Worm (Caenorhabditis elegans): ENCODE data around the gene hpo-8.

The hpo-8 gene

DNA sequence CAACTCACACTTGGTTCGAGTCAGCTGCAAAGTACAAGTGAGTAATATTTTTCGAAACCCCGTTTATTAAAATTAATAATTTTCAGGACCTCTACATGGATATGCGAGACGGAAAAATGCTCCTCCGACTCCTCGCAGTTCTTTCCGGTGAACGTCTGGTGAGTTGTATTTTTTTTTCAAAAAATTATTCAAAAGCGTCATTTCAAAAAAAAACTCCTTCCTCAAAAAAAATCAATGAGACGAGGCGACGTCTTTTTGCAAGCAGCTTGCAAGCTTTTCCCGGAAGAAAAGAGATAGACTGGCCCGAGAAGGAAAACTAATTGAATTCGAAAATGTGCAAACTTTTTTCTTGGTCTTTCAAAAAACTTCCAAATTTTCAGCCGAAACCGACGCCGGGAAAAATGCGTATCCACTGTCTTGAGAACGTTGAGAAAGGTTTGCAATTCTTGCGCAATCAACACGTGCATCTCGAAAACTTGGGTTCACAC lies 43.4 kb downstream of the hpo-8 start:
- TF ChIP-seq vab-7 (GFP tag; IDR thresholded peaks at IDR 0.05) (no peak), aha-1 (tag) (peak; percentile 92)

DNA sequence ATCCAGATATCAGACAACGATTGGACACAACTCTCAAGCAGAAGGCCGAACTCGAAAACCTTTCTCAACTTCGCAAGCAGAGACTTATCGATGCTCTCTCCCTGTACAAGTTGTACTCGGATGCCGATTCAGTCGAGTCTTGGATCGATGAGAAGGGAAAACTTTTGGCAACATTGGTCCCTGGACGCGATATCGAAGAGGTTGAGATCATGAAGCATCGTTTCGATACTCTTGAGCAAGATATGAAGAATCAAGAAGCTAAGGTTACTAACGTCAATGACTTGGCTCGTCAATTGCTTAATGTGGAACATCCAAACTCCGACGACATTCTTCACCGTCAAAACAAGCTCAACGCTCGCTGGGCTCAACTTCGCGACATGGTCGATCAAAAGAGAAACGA lies 46.0 kb downstream of the hpo-8 start:
- peak; percentile 94 for TF ChIP-seq aha-1 (tag)
- TF ChIP-seq spr-1 (tag; optimal IDR thresholded peaks at IDR 0.05): no peak

DNA sequence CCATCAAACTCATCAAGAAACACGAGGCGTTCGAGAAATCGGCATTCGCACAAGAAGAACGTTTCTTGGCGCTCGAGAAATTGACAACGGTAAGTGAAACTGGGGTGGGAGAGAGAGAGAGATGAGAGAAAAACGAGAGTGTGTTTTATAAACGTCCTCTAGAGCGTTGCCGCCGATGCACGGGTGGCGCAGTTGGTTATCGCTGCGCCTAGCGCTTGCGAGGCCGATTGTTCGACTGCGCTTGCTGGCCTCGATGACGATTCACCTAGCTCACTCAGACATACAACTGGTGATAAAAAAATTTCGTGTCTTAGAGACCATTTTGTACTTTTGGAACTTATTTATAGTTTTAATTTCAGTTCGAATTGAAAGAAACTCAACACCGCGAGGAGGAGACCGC lies 49.7 kb downstream of the hpo-8 start:
- TF ChIP-seq spr-3 (GFP tag; optimal IDR thresholded peaks at IDR 0.05): peak; percentile 25
- TF ChIP-seq unc-39 (tag; optimal IDR thresholded peaks at IDR 0.05): no peak
- TF ChIP-seq dve-1 (tag; optimal IDR thresholded peaks at IDR 0.05; ENCODE audit: insufficient read depth): peak; percentile 69
- TF ChIP-seq ctbp-1 (GFP tag; IDR thresholded peaks at IDR 0.05): peak; percentile 73
- TF ChIP-seq fkh-10 (GFP tag; optimal IDR thresholded peaks at IDR 0.05): no peak
- TF ChIP-seq unc-130 (GFP tag; optimal IDR thresholded peaks at IDR 0.05): peak; percentile 48
- TF ChIP-seq hlh-11 (tag; optimal IDR thresholded peaks at IDR 0.05): peak; percentile 47
- no peak for TF ChIP-seq nhr-76 (tag; optimal IDR thresholded peaks at IDR 0.05)
- TF ChIP-seq tag-97 (GFP tag; IDR thresholded peaks at IDR 0.05): no peak
- TF ChIP-seq hmg-1.1 (GFP tag; IDR thresholded peaks at IDR 0.05): peak; percentile 84
- TF ChIP-seq nhr-77 (tag; optimal IDR thresholded peaks at IDR 0.05): peak; percentile 65
- no peak for TF ChIP-seq nhr-42 (GFP tag; IDR thresholded peaks at IDR 0.05)
- TF ChIP-seq set-16 (GFP tag; IDR thresholded peaks at IDR 0.05): peak; percentile 65
- no peak for TF ChIP-seq fos-1 (tag; optimal IDR thresholded peaks at IDR 0.05)
- no peak for TF ChIP-seq ces-1 (GFP tag; optimal IDR thresholded peaks at IDR 0.05)
- TF ChIP-seq F44E2.7 (GFP tag; IDR thresholded peaks at IDR 0.05): 0 out of 2 replicates have a peak, but pooled peaks have one; percentile 24
- TF ChIP-seq daf-16 (GFP tag; optimal IDR thresholded peaks at IDR 0.05): peak; percentile 19 to 85
- TF ChIP-seq daf-16 (tag; optimal IDR thresholded peaks at IDR 0.05): peak; percentile 64
- no peak for TF ChIP-seq nhr-41 (GFP tag; IDR thresholded peaks at IDR 0.05)
- no peak for TF ChIP-seq daf-12 (tag; optimal IDR thresholded peaks at IDR 0.05)
- TF ChIP-seq R02D3.7 (tag; optimal IDR thresholded peaks at IDR 0.05): no peak
- TF ChIP-seq egl-27 (tag; optimal IDR thresholded peaks at IDR 0.05): no peak
- no peak for TF ChIP-seq daf-19 (GFP tag; conservative IDR thresholded peaks at IDR 0.05)
- TF ChIP-seq snpc-4 (tag; optimal IDR thresholded peaks at IDR 0.05): no peak
- TF ChIP-seq madf-9 (GFP tag; conservative IDR thresholded peaks at IDR 0.05): peak; percentile 74
- TF ChIP-seq nhr-11 (tag; optimal IDR thresholded peaks at IDR 0.05): no peak
- TF ChIP-seq hif-1 (tag; optimal IDR thresholded peaks at IDR 0.05): peak in 1 of 2 experiments; percentile 53
- no peak for TF ChIP-seq ceh-32 (tag; optimal IDR thresholded peaks at IDR 0.05; ENCODE audit: poor library complexity)
- peak; percentile 59 for TF ChIP-seq rbr-2 (tag; optimal IDR thresholded peaks at IDR 0.05)
- peak; percentile 86 for TF ChIP-seq sdz-12 (GFP tag; optimal IDR thresholded peaks at IDR 0.05)
- 0 out of 2 replicates have a peak, but pooled peaks have one; percentile 38 for TF ChIP-seq Y75B8A.6 (GFP tag; IDR thresholded peaks at IDR 0.05)
- peak; percentile 62; the same call in 1 of the 2 replicates for TF ChIP-seq zfp-3 (GFP tag; conservative IDR thresholded peaks at IDR 0.05)
- no peak for TF ChIP-seq lin-13 (GFP tag; optimal IDR thresholded peaks at IDR 0.05)
- TF ChIP-seq nhr-6 (tag; optimal IDR thresholded peaks at IDR 0.05): no peak
- no peak for TF ChIP-seq lin-15B (tag; optimal IDR thresholded peaks at IDR 0.05)
- no peak for TF ChIP-seq ZK337.2 (GFP tag; IDR thresholded peaks at IDR 0.05)
- peak; percentile 77 for TF ChIP-seq lin-38 (GFP tag; IDR thresholded peaks at IDR 0.05)
- TF ChIP-seq attf-4 (tag; optimal IDR thresholded peaks at IDR 0.05): no peak
- peak; percentile 0 for TF ChIP-seq nhr-25 (tag; optimal IDR thresholded peaks at IDR 0.05; ENCODE audit: borderline replicate concordance, insufficient read depth)
- no peak for TF ChIP-seq lin-39 (tag; optimal IDR thresholded peaks at IDR 0.05)
- peak; percentile 81; the same call in 1 of the 2 replicates for TF ChIP-seq dmd-8 (GFP tag; IDR thresholded peaks at IDR 0.05)
- no peak for TF ChIP-seq T20F7.1 (GFP tag; optimal IDR thresholded peaks at IDR 0.05)
- no peak for TF ChIP-seq ceh-82 (tag; optimal IDR thresholded peaks at IDR 0.05)
- no peak for TF ChIP-seq hlh-30 (tag; optimal IDR thresholded peaks at IDR 0.05; ENCODE audit: insufficient read depth)
- TF ChIP-seq D1046.2 (GFP tag; IDR thresholded peaks at IDR 0.05): peak; percentile 57; the same call in 1 of the 2 replicates

Data from whole organism, L4 larva.